Fruit fly (Drosophila melanogaster) whole organism, embryonic: ENCODE data around the gene Pdfr.

ENCODE experiments used
- Med ChIP-seq: fragments of 200-800 bp; sonication (Bioruptor generic); peaks from one replicate; lab custom pipeline; 2016; ENCODE audit warnings: missing biosample characterization, missing genetic modification characterization, mild to moderate bottlenecking, inconsistent platforms, moderate library complexity
- Mrtf ChIP-seq: fragments of 200-800 bp; sonication (Bioruptor generic); IDR thresholded peaks from 3 replicates; pipeline ENCODE4 v1.3.6; 2022; ENCODE audit warnings: missing biosample characterization, missing genetic modification characterization
- Six4 ChIP-seq: fragments of 200-800 bp; sonication (Bioruptor generic); optimal IDR thresholded peaks from 2 replicates; lab custom pipeline; 2016; ENCODE audit warnings: missing biosample characterization, missing genetic modification characterization

dm6 chrX:2617417-2617816, 65.4 kb downstream of the Pdfr start:
- TF ChIP-seq Med: no peak
- TF ChIP-seq Six4 (GFP tag; lab: Kevin White, UChicago): no peak
- no peak for TF ChIP-seq Mrtf (GFP tag; lab: Robert Waterston, UW)
